Fruit fly (Drosophila melanogaster): ENCODE measurements around the gene P5cr.

DNA sequence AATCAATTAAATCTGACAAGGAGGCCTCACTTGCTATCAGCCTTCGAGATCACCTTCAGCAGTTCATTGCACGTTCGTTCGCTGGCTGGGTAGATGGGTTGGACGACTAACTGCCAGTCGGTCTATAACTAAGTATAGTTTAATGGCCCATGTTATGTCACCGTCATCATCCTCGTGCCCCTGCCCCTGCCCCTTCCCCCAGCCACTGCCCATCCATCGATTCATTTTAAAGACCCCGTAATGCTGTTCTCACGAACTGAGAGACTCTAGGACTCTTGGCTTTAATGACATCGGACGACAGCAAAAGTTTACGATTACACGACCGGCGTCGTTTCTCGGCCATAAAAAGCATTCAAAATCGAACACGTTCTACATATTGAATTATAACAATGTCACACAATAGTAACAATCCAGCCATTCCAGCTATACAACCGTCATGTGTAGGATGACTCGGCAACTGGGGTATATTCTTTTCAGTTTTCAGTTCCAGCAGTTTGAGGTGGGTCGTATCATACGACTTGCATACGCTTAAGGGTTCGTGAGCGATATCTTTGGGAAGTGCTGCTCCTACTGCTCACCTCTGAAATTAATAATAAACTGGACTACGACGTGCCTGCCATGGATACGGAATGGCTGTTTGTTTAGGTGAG lies 38.4 kb downstream of the P5cr start:
- TF ChIP-seq tna (GFP tag; IDR thresholded peaks at IDR 0.05; ENCODE audit: partially characterized antibody) (no peak), CG4360 (GFP tag; IDR thresholded peaks at IDR 0.05) (no peak), lmd (GFP tag; IDR thresholded peaks at IDR 0.05) (no peak), Six4 (GFP tag; optimal IDR thresholded peaks at IDR 0.05) (no peak), chn (GFP tag; optimal IDR thresholded peaks at IDR 0.05) (no peak), Atf3 (GFP tag; optimal IDR thresholded peaks at IDR 0.05) (no peak), CG4424 (GFP tag; optimal IDR thresholded peaks at IDR 0.05) (no peak), Bteb2 (GFP tag; optimal IDR thresholded peaks at IDR 0.05) (no peak)
